Fruit fly (Drosophila melanogaster) Kc167 (cell line): Measurements from ENCODE around the gene Sgsf.

Experiments
- Myc ChIP-seq: fragments of >200 bp; optimal IDR thresholded peaks from 2 replicates; lab custom pipeline; 2017; ENCODE audit warnings: missing external identifiers
- ttk ChIP-seq: sonication (Bioruptor generic); optimal IDR thresholded peaks from 2 replicates; lab custom pipeline; 2017; ENCODE audit warnings: missing external identifiers

dm6 chr3R:12323221-12323620 is 18.3 kb upstream of the Sgsf start, which contains the start of gene CG10013:
- TF ChIP-seq ttk, result no peak
- no peak for TF ChIP-seq Myc
